Worm (Caenorhabditis elegans): Measurements from ENCODE around the gene ZK250.14.

- TF ChIP-seq ama-1 (optimal IDR thresholded peaks at IDR 0.05) (no peak), tbx-37 (GFP tag; conservative IDR thresholded peaks at IDR 0.05) (no peak), ceh-13 (GFP tag; optimal IDR thresholded peaks at IDR 0.05) (no peak), tra-4 (tag; optimal IDR thresholded peaks at IDR 0.05) (no peak), tbx-11 (GFP tag; IDR thresholded peaks at IDR 0.05) (no peak), hmg-4 (GFP tag; optimal IDR thresholded peaks at IDR 0.05) (no peak)
These were observed 4.1 kb upstream of the ZK250.14 start for ce11 chrII:1949119-1949518.
